Fruit fly (Drosophila melanogaster) Kc167 (cell line): Measurements from ENCODE around the gene CG42654.

ENCODE experiments used
- Myc ChIP-seq: fragments of >200 bp; optimal IDR thresholded peaks from 2 replicates; lab custom pipeline; 2017; ENCODE audit warnings: missing external identifiers
- Sin3A ChIP-seq: fragments of >200 bp; optimal IDR thresholded peaks from 2 replicates; lab custom pipeline; 2018; ENCODE audit warnings: missing external identifiers
- insv ChIP-seq: fragments of >200 bp; optimal IDR thresholded peaks from 3 replicates; lab custom pipeline; 2018; ENCODE audit warnings: missing external identifiers
- psq ChIP-seq: fragments of >200 bp; optimal IDR thresholded peaks from 2 replicates; lab custom pipeline; 2017; ENCODE audit warnings: missing external identifiers
- ttk ChIP-seq: sonication (Bioruptor generic); optimal IDR thresholded peaks from 2 replicates; lab custom pipeline; 2017; ENCODE audit warnings: missing external identifiers

- TF ChIP-seq Myc (lab: Kevin White, UChicago) = no peak
- TF ChIP-seq insv (lab: Kevin White, UChicago) = no peak
- TF ChIP-seq Sin3A (lab: Kevin White, UChicago) = no peak
- no peak for TF ChIP-seq psq (lab: Kevin White, UChicago)
- TF ChIP-seq ttk = no peak
Measured at dm6 chr3L:20002482-20003234, 48.3 kb upstream of the CG42654 start, which contains the start of gene CG7668.
